Worm (Caenorhabditis elegans) whole organism, L4 larva: ENCODE data around the gene Y62E10A.19.

Source experiments
- T20F7.1 ChIP-seq: fragments of 200-800 bp; sonication (Bioruptor generic); optimal IDR thresholded peaks from 2 replicates; lab custom pipeline; 2018; ENCODE audit warnings: mild to moderate bottlenecking, missing genetic modification characterization, missing compliant biosample characterization
- Y105C5A.15 ChIP-seq: fragments of 200-800 bp; sonication (Bioruptor generic); IDR thresholded peaks from 2 replicates; pipeline ENCODE4 v1.3.6; 2022; ENCODE audit warnings: missing genetic modification characterization, missing compliant biosample characterization
- dve-1 ChIP-seq: sonication (generic microtip); optimal IDR thresholded peaks from 2 replicates; lab custom pipeline; 2017; ENCODE audit warnings: antibody characterized with exemption, mild to moderate bottlenecking, missing genetic modification characterization, missing compliant biosample characterization; ENCODE audit not compliant: insufficient read depth
- fos-1 ChIP-seq: fragments of 150-350 bp; optimal IDR thresholded peaks from 2 replicates; lab custom pipeline; 2014; ENCODE audit warnings: missing biosample characterization, missing genetic modification characterization
- unc-39 ChIP-seq: sonication (generic microtip); optimal IDR thresholded peaks from 2 replicates; lab custom pipeline; 2017; ENCODE audit warnings: missing biosample characterization, missing genetic modification characterization
- zfp-3 ChIP-seq: fragments of 200-800 bp; sonication (Bioruptor generic); conservative IDR thresholded peaks from 2 replicates; pipeline ENCODE4 v1.3.6; 2022; ENCODE audit warnings: missing genetic modification reagents, missing genetic modification characterization, missing compliant biosample characterization

ce11 chrIV:13354044-13354443 lies 54.1 kb downstream of the Y62E10A.19 start:
- TF ChIP-seq dve-1 (tag; lab: Kevin White, UChicago) (no peak), fos-1 (tag; lab: Kevin White, UChicago) (no peak), Y105C5A.15 (GFP tag; lab: Robert Waterston, UW) (no peak), unc-39 (tag; lab: Kevin White, UChicago) (no peak), zfp-3 (GFP tag; lab: Robert Waterston, UW) (no peak), T20F7.1 (GFP tag; lab: Kevin White, UChicago) (no peak)
